Worm (Caenorhabditis elegans) whole organism, midembryonic: ENCODE data around the gene C54C6.11.

ENCODE experiments used
- T22C8.4 ChIP-seq: fragments of 200-800 bp; sonication (Bioruptor generic); IDR thresholded peaks from 2 replicates; pipeline ENCODE4 v1.3.6; 2022; ENCODE audit warnings: missing genetic modification characterization, missing compliant biosample characterization
- cog-1 ChIP-seq: sonication (generic microtip); optimal IDR thresholded peaks from 2 replicates; lab custom pipeline; 2016; ENCODE audit warnings: missing genetic modification characterization, missing compliant biosample characterization
- flt-1 ChIP-seq: fragments of 200-800 bp; sonication (Bioruptor generic); IDR thresholded peaks from 2 replicates; pipeline ENCODE4 v1.3.6; 2022; ENCODE audit warnings: missing genetic modification characterization, missing compliant biosample characterization
- klf-2 ChIP-seq: fragments of 200-800 bp; sonication (Bioruptor generic); conservative IDR thresholded peaks from 2 replicates; pipeline ENCODE4 v1.3.6; 2022; ENCODE audit warnings: missing genetic modification reagents, missing genetic modification characterization, missing compliant biosample characterization
- med-1 ChIP-seq: sonication (generic microtip); optimal IDR thresholded peaks from 2 replicates; lab custom pipeline; 2017; ENCODE audit warnings: missing genetic modification characterization, mild to moderate bottlenecking, missing compliant biosample characterization, antibody characterized with exemption, missing genetic modification reagents; ENCODE audit not compliant: insufficient read depth
- ref-1 ChIP-seq: fragments of 200-800 bp; sonication (Bioruptor generic); conservative IDR thresholded peaks from 2 replicates; pipeline ENCODE4 v1.3.6; 2022; ENCODE audit warnings: missing genetic modification reagents, missing genetic modification characterization, missing compliant biosample characterization
- tab-1 ChIP-seq: fragments of 200-800 bp; sonication (Bioruptor generic); IDR thresholded peaks from 2 replicates; pipeline ENCODE4 v1.3.6; 2022; ENCODE audit warnings: missing genetic modification characterization, missing compliant biosample characterization
- ztf-23 ChIP-seq: fragments of 200-800 bp; sonication (Bioruptor generic); IDR thresholded peaks from 2 replicates; pipeline ENCODE4 v1.3.6; 2022; ENCODE audit warnings: missing genetic modification reagents, missing genetic modification characterization, missing compliant biosample characterization
- ztf-29 ChIP-seq: fragments of 200-800 bp; sonication (Bioruptor generic); IDR thresholded peaks from 2 replicates; pipeline ENCODE4 v1.3.6; 2022; ENCODE audit warnings: missing genetic modification reagents, missing genetic modification characterization, missing compliant biosample characterization

- TF ChIP-seq med-1 (GFP tag; lab: Kevin White, UChicago), result no peak
- TF ChIP-seq flt-1 (GFP tag; lab: Robert Waterston, UW), result no peak
- TF ChIP-seq ztf-29 (GFP tag; lab: Robert Waterston, UW), result no peak
- TF ChIP-seq ref-1, result no peak
- TF ChIP-seq ztf-23, result no peak
- TF ChIP-seq tab-1 (GFP tag; lab: Robert Waterston, UW), result no peak
- TF ChIP-seq cog-1 (tag; lab: Kevin White, UChicago), result no peak
- TF ChIP-seq klf-2 (GFP tag; lab: Robert Waterston, UW), result no peak
- no peak for TF ChIP-seq T22C8.4 (GFP tag; lab: Robert Waterston, UW)
Observed at ce11 chrIII:3511808-3512207, 36.3 kb upstream of the C54C6.11 start.
